Fruit fly (Drosophila melanogaster) whole organism, embryonic: ENCODE data around the gene CG33267.

ENCODE experiments used
- ATbp ChIP-seq: fragments of 200-800 bp; sonication (Bioruptor generic); optimal IDR thresholded peaks from 2 replicates; lab custom pipeline; 2017; ENCODE audit warnings: missing biosample characterization, mild to moderate bottlenecking, missing genetic modification characterization, missing genetic modification reagents
- Bgb ChIP-seq: fragments of 200-800 bp; sonication (Bioruptor generic); IDR thresholded peaks from 2 replicates; pipeline ENCODE4 v1.3.6; 2022; ENCODE audit warnings: missing biosample characterization, missing genetic modification characterization; ENCODE audit not compliant: partially characterized antibody
- BtbVII ChIP-seq: fragments of 200-800 bp; sonication (Bioruptor generic); optimal IDR thresholded peaks from 3 replicates; lab custom pipeline; 2017; ENCODE audit warnings: missing biosample characterization, mild to moderate bottlenecking, missing genetic modification characterization
- CG10147 ChIP-seq: fragments of 200-800 bp; sonication (Bioruptor generic); optimal IDR thresholded peaks from 2 replicates; lab custom pipeline; 2019; ENCODE audit warnings: missing biosample characterization, mild to moderate bottlenecking, missing genetic modification characterization, moderate library complexity
- CG10209 ChIP-seq: fragments of 200-800 bp; sonication (Bioruptor generic); optimal IDR thresholded peaks from 3 replicates; lab custom pipeline; 2017; ENCODE audit warnings: missing biosample characterization, mild to moderate bottlenecking, missing genetic modification characterization, missing genetic modification reagents
- CG11456 ChIP-seq: fragments of 200-800 bp; sonication (Bioruptor generic); IDR thresholded peaks from 3 replicates; pipeline ENCODE4 v1.3.6; 2022; ENCODE audit warnings: missing biosample characterization, missing genetic modification characterization
- CG12104 ChIP-seq: fragments of 200-800 bp; sonication (Bioruptor generic); optimal IDR thresholded peaks from 3 replicates; lab custom pipeline; 2016; ENCODE audit warnings: missing biosample characterization, missing genetic modification characterization
- CG15269 ChIP-seq: fragments of 200-800 bp; sonication (Bioruptor generic); optimal IDR thresholded peaks from 2 replicates; lab custom pipeline; 2018; ENCODE audit warnings: missing biosample characterization, mild to moderate bottlenecking, missing genetic modification characterization, moderate library complexity
- CG15479 ChIP-seq: fragments of 200-800 bp; sonication (Bioruptor generic); optimal IDR thresholded peaks from 3 replicates; lab custom pipeline; 2019; ENCODE audit warnings: missing biosample characterization, mild to moderate bottlenecking, missing genetic modification characterization, moderate library complexity
- CG1647 ChIP-seq: fragments of 200-800 bp; sonication (Bioruptor generic); optimal IDR thresholded peaks from 3 replicates; lab custom pipeline; 2016; ENCODE audit warnings: missing biosample characterization, missing genetic modification characterization
- CG17568 ChIP-seq: fragments of 200-800 bp; sonication (Bioruptor generic); optimal IDR thresholded peaks from 2 replicates; lab custom pipeline; 2018; ENCODE audit warnings: missing biosample characterization, mild to moderate bottlenecking, missing genetic modification characterization, moderate library complexity
- CG17612 ChIP-seq: fragments of 200-800 bp; sonication (Bioruptor generic); IDR thresholded peaks from 2 replicates; pipeline ENCODE4 v1.3.6; 2022; ENCODE audit warnings: missing biosample characterization, missing genetic modification characterization
- CG2678 ChIP-seq: fragments of 200-800 bp; sonication (Bioruptor generic); optimal IDR thresholded peaks from 3 replicates; lab custom pipeline; 2019; ENCODE audit warnings: missing biosample characterization, mild to moderate bottlenecking, missing genetic modification characterization, moderate library complexity
- CG34376 ChIP-seq: fragments of 200-800 bp; sonication (Bioruptor generic); optimal IDR thresholded peaks from 2 replicates; lab custom pipeline; 2018; ENCODE audit warnings: missing biosample characterization, mild to moderate bottlenecking, missing genetic modification characterization
- CG4328 ChIP-seq: fragments of 200-800 bp; sonication (Bioruptor generic); optimal IDR thresholded peaks from 3 replicates; lab custom pipeline; 2017; ENCODE audit warnings: missing biosample characterization, missing genetic modification reagents, missing genetic modification characterization
- CG4617 ChIP-seq: fragments of 200-800 bp; sonication (Bioruptor generic); optimal IDR thresholded peaks from 3 replicates; lab custom pipeline; 2016; ENCODE audit warnings: missing biosample characterization, missing genetic modification characterization, borderline replicate concordance
- CG4707 ChIP-seq: fragments of 200-800 bp; sonication (Bioruptor generic); optimal IDR thresholded peaks from 2 replicates; lab custom pipeline; 2018; ENCODE audit warnings: missing biosample characterization, mild to moderate bottlenecking, missing genetic modification characterization, moderate library complexity
- CG7372 ChIP-seq: fragments of 200-800 bp; sonication (Bioruptor generic); IDR thresholded peaks from 2 replicates; pipeline ENCODE4 v1.3.6; 2022; ENCODE audit warnings: missing biosample characterization, missing genetic modification characterization
- CG8281 ChIP-seq: fragments of 200-800 bp; sonication (Bioruptor generic); optimal IDR thresholded peaks from 2 replicates; lab custom pipeline; 2018; ENCODE audit warnings: missing biosample characterization, mild to moderate bottlenecking, missing genetic modification characterization, moderate library complexity
- CG9817 ChIP-seq: fragments of 200-800 bp; sonication (Bioruptor generic); optimal IDR thresholded peaks from 2 replicates; lab custom pipeline; 2018; ENCODE audit warnings: missing biosample characterization, mild to moderate bottlenecking, missing genetic modification characterization, moderate library complexity
- Doc3 ChIP-seq: fragments of 200-800 bp; sonication (Bioruptor generic); IDR thresholded peaks from 3 replicates; pipeline ENCODE4 v1.3.6; 2022; ENCODE audit warnings: missing biosample characterization, missing genetic modification characterization; ENCODE audit not compliant: partially characterized antibody
- ERR ChIP-seq: fragments of 200-800 bp; sonication (Bioruptor generic); optimal IDR thresholded peaks from 2 replicates; lab custom pipeline; 2016; ENCODE audit warnings: missing biosample characterization, missing genetic modification characterization
- GATAe ChIP-seq: fragments of 200-800 bp; sonication (Bioruptor generic); conservative IDR thresholded peaks from 2 replicates; pipeline ENCODE4 v1.3.6; 2022; ENCODE audit warnings: missing biosample characterization, missing genetic modification characterization
- NC2β ChIP-seq: fragments of 200-800 bp; sonication (Bioruptor generic); optimal IDR thresholded peaks from 2 replicates; lab custom pipeline; 2016; ENCODE audit warnings: missing biosample characterization, missing genetic modification characterization
- Neu2 ChIP-seq: fragments of 200-800 bp; sonication (Bioruptor generic); optimal IDR thresholded peaks from 3 replicates; lab custom pipeline; 2016; ENCODE audit warnings: missing biosample characterization, missing genetic modification characterization, borderline replicate concordance
- Rfx ChIP-seq: fragments of 200-800 bp; sonication (Bioruptor generic); IDR thresholded peaks from 2 replicates; pipeline ENCODE4 v1.3.6; 2022; ENCODE audit warnings: missing biosample characterization, missing genetic modification characterization
- Sox102F ChIP-seq: fragments of 200-800 bp; sonication (Bioruptor generic); optimal IDR thresholded peaks from 2 replicates; lab custom pipeline; 2018; ENCODE audit warnings: missing biosample characterization, mild to moderate bottlenecking, missing genetic modification characterization, moderate library complexity
- ab ChIP-seq: fragments of 200-800 bp; sonication (Bioruptor generic); optimal IDR thresholded peaks from 2 replicates; lab custom pipeline; 2016; ENCODE audit warnings: missing biosample characterization, missing genetic modification characterization
- al ChIP-seq: fragments of 200-800 bp; sonication (Bioruptor generic); IDR thresholded peaks from 2 replicates; pipeline ENCODE4 v1.3.6; 2022; ENCODE audit warnings: missing biosample characterization, missing genetic modification characterization
- ara ChIP-seq: fragments of 200-800 bp; sonication (Bioruptor generic); IDR thresholded peaks from 2 replicates; pipeline ENCODE4 v1.3.6; 2022; ENCODE audit warnings: missing biosample characterization, missing genetic modification characterization
- btn ChIP-seq: fragments of 200-800 bp; sonication (Bioruptor generic); optimal IDR thresholded peaks from 2 replicates; lab custom pipeline; 2016; ENCODE audit warnings: missing biosample characterization, missing genetic modification characterization
- dmrt99B ChIP-seq: fragments of 200-800 bp; sonication (Bioruptor generic); optimal IDR thresholded peaks from 2 replicates; lab custom pipeline; 2018; ENCODE audit warnings: missing biosample characterization, mild to moderate bottlenecking, missing genetic modification characterization, moderate library complexity
- dpn ChIP-seq, 2 experiments: fragments of 200-800 bp; sonication (Bioruptor generic); optimal IDR thresholded peaks; 3 replicates each; lab custom pipeline; 2016; ENCODE audit warnings: missing biosample characterization in 2 of 2, missing genetic modification characterization in 2 of 2
- ems ChIP-seq: fragments of 200-800 bp; sonication (Bioruptor generic); optimal IDR thresholded peaks from 3 replicates; lab custom pipeline; 2016; ENCODE audit warnings: missing biosample characterization, missing genetic modification characterization
- exex ChIP-seq: fragments of 200-800 bp; sonication (Bioruptor generic); optimal IDR thresholded peaks from 4 replicates; lab custom pipeline; 2018; ENCODE audit warnings: missing biosample characterization, mild to moderate bottlenecking, missing genetic modification characterization, moderate library complexity
- fru ChIP-seq: fragments of >200 bp; optimal IDR thresholded peaks from 2 replicates; lab custom pipeline; 2017
- gcm2 ChIP-seq: fragments of 200-800 bp; sonication (Bioruptor generic); optimal IDR thresholded peaks from 2 replicates; lab custom pipeline; 2016; ENCODE audit warnings: missing biosample characterization, missing genetic modification characterization
- grau ChIP-seq: fragments of 200-800 bp; optimal IDR thresholded peaks from 3 replicates; lab custom pipeline; 2019; ENCODE audit warnings: missing biosample characterization, mild to moderate bottlenecking, missing genetic modification characterization, moderate library complexity
- gsb ChIP-seq: fragments of 200-800 bp; sonication (Bioruptor generic); IDR thresholded peaks from 2 replicates; pipeline ENCODE4 v1.3.6; 2022; ENCODE audit warnings: missing biosample characterization, missing genetic modification characterization
- h ChIP-seq: fragments of >200 bp; optimal IDR thresholded peaks from 2 replicates; lab custom pipeline; 2017
- ham ChIP-seq: fragments of 200-800 bp; sonication (Bioruptor generic); IDR thresholded peaks from 2 replicates; pipeline ENCODE4 v1.3.6; 2022; ENCODE audit warnings: missing biosample characterization, missing genetic modification characterization
- hb ChIP-seq: fragments of 200-800 bp; sonication (Bioruptor generic); IDR thresholded peaks from 3 replicates; pipeline ENCODE4 v1.3.6; 2022; ENCODE audit warnings: missing biosample characterization, missing genetic modification characterization; ENCODE audit not compliant: partially characterized antibody
- lbe ChIP-seq: fragments of 200-800 bp; sonication (Bioruptor generic); optimal IDR thresholded peaks from 2 replicates; lab custom pipeline; 2016; ENCODE audit warnings: missing biosample characterization, mild to moderate bottlenecking, missing genetic modification characterization
- p53 ChIP-seq: fragments of 200-800 bp; sonication (Bioruptor generic); optimal IDR thresholded peaks from 2 replicates; lab custom pipeline; 2016; ENCODE audit warnings: missing biosample characterization, missing genetic modification characterization
- psq ChIP-seq: fragments of 200-800 bp; sonication (Bioruptor generic); optimal IDR thresholded peaks from 2 replicates; lab custom pipeline; 2017; ENCODE audit warnings: missing biosample characterization, missing genetic modification characterization
- sim ChIP-seq: fragments of 200-800 bp; sonication (Bioruptor generic); IDR thresholded peaks from 2 replicates; pipeline ENCODE4 v1.3.6; 2022; ENCODE audit warnings: missing biosample characterization, missing genetic modification characterization
- sisA ChIP-seq: fragments of 200-800 bp; sonication (Bioruptor generic); IDR thresholded peaks from 2 replicates; pipeline ENCODE4 v1.3.6; 2022; ENCODE audit warnings: missing biosample characterization, missing genetic modification characterization
- toy ChIP-seq: fragments of 200-800 bp; sonication (Bioruptor generic); IDR thresholded peaks from 2 replicates; pipeline ENCODE4 v1.3.6; 2022; ENCODE audit warnings: missing biosample characterization, missing genetic modification characterization
- tup ChIP-seq: fragments of 200-800 bp; sonication (Bioruptor generic); optimal IDR thresholded peaks from 2 replicates; lab custom pipeline; 2016; ENCODE audit warnings: missing biosample characterization, mild to moderate bottlenecking, missing genetic modification characterization, moderate library complexity
- wor ChIP-seq: fragments of 200-800 bp; sonication (Bioruptor generic); IDR thresholded peaks from 2 replicates; pipeline ENCODE4 v1.3.6; 2022; ENCODE audit warnings: missing biosample characterization, missing genetic modification characterization

The CG33267 gene

DNA sequence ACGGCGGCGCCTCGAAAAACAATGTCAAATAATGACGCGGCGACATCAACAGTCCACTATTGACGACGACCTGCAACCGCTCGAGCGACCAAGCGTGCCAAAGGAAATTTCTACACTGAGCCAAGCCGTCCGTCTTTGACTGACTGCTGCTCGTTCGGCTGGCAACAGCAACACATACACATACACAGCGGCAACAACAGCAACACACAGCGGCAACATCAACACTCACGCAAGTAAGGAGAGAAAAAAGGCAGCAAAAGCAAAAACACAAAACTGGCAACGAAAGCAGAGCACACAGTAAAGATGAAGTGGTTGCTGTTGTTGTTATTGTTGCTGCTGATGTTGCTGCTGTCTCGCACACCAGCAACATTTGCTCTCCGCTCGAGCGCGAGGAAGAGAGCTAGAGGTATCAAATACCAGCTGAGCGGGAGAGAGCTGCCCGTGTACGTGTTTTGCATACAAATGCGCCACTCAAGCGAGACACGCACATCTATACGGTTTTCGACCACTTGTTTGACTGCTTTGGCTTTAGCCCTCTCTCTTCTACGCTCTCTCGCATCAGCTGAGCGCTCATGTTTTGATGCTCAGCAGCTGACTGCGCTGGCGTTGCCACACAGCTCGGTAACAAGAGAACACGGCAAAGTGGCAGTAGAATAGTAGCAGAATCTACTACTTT lies 11.1 kb upstream of the CG33267 start (continued):
- TF ChIP-seq CG12104 = no peak
- TF ChIP-seq CG9817 (tag; lab: Kevin White, UChicago) = no peak
- no peak for TF ChIP-seq ATbp (GFP tag; lab: Kevin White, UChicago)
- TF ChIP-seq dmrt99B (tag; lab: Kevin White, UChicago) = no peak
- peak; percentile 94 for TF ChIP-seq lbe (GFP tag; lab: Kevin White, UChicago)
- TF ChIP-seq CG8281 (tag; lab: Kevin White, UChicago) = no peak
- TF ChIP-seq ara (GFP tag; lab: Robert Waterston, UW) = no peak
- no peak for TF ChIP-seq CG17612
- no peak for TF ChIP-seq fru (lab: Kevin White, UChicago)
- no peak for TF ChIP-seq ab (GFP tag; lab: Kevin White, UChicago)
- TF ChIP-seq h (lab: Kevin White, UChicago) = no peak
- TF ChIP-seq dpn (GFP tag; optimal IDR thresholded peaks at IDR 0.05; lab: Kevin White, UChicago) = peak in 1 of 2 experiments; percentile 10
- TF ChIP-seq grau = peak; percentile 18
- peak; percentile 13 for TF ChIP-seq CG2678
- peak; percentile 43; the same call in 1 of the 2 replicates for TF ChIP-seq Bgb (GFP tag; lab: Robert Waterston, UW)
- TF ChIP-seq Neu2 = no peak
- TF ChIP-seq CG4707 = no peak
- no peak for TF ChIP-seq CG4328 (GFP tag; lab: Kevin White, UChicago)
- no peak for TF ChIP-seq ham (GFP tag; lab: Robert Waterston, UW)
- no peak for TF ChIP-seq al (GFP tag; lab: Robert Waterston, UW)
- no peak for TF ChIP-seq CG7372 (GFP tag; lab: Robert Waterston, UW)
- TF ChIP-seq toy (GFP tag; lab: Robert Waterston, UW) = 0 out of 2 replicates have a peak, but pooled peaks have one; percentile 6
- no peak for TF ChIP-seq btn
- TF ChIP-seq CG4617 (GFP tag; lab: Kevin White, UChicago) = no peak
- TF ChIP-seq ERR (GFP tag; lab: Kevin White, UChicago) = no peak
- no peak for TF ChIP-seq tup
- TF ChIP-seq Doc3 (GFP tag; lab: Robert Waterston, UW) = peak; percentile 72
- peak; percentile 74 for TF ChIP-seq psq (GFP tag; lab: Kevin White, UChicago)
- peak; percentile 59 for TF ChIP-seq BtbVII (GFP tag; lab: Kevin White, UChicago)
- TF ChIP-seq hb (GFP tag; lab: Robert Waterston, UW) = no peak
- no peak for TF ChIP-seq CG17568 (GFP tag; lab: Kevin White, UChicago)
- peak; percentile 78 for TF ChIP-seq CG34376 (GFP tag; lab: Kevin White, UChicago)
- peak; percentile 39; the same call in 1 of the 2 replicates for TF ChIP-seq Rfx (GFP tag; lab: Robert Waterston, UW)
- TF ChIP-seq Sox102F = no peak
- no peak for TF ChIP-seq sim (GFP tag; lab: Robert Waterston, UW)
- TF ChIP-seq NC2β (GFP tag; lab: Kevin White, UChicago) = peak; percentile 1
- TF ChIP-seq exex (tag; lab: Kevin White, UChicago) = no peak
- no peak for TF ChIP-seq wor (GFP tag; lab: Robert Waterston, UW)
- no peak for TF ChIP-seq ems (GFP tag; lab: Kevin White, UChicago)
- no peak for TF ChIP-seq CG1647 (GFP tag; lab: Kevin White, UChicago)
- no peak for TF ChIP-seq p53 (GFP tag; lab: Kevin White, UChicago)
- TF ChIP-seq CG15269 (tag; lab: Kevin White, UChicago) = peak; percentile 49
- peak; percentile 56; the same call in 2 of the 3 replicates for TF ChIP-seq CG11456
- TF ChIP-seq gsb = no peak
- peak; percentile 78 for TF ChIP-seq CG15479
- no peak for TF ChIP-seq sisA (GFP tag; lab: Robert Waterston, UW)
- TF ChIP-seq GATAe (GFP tag; lab: Robert Waterston, UW) = no peak
- peak; percentile 26 for TF ChIP-seq gcm2
- no peak for TF ChIP-seq CG10209 (GFP tag; lab: Kevin White, UChicago)
- TF ChIP-seq CG10147 (GFP tag; lab: Kevin White, UChicago) = peak; percentile 38
